Fruit fly (Drosophila melanogaster): Measurements from ENCODE around the gene rdx.

rdx gene

DNA sequence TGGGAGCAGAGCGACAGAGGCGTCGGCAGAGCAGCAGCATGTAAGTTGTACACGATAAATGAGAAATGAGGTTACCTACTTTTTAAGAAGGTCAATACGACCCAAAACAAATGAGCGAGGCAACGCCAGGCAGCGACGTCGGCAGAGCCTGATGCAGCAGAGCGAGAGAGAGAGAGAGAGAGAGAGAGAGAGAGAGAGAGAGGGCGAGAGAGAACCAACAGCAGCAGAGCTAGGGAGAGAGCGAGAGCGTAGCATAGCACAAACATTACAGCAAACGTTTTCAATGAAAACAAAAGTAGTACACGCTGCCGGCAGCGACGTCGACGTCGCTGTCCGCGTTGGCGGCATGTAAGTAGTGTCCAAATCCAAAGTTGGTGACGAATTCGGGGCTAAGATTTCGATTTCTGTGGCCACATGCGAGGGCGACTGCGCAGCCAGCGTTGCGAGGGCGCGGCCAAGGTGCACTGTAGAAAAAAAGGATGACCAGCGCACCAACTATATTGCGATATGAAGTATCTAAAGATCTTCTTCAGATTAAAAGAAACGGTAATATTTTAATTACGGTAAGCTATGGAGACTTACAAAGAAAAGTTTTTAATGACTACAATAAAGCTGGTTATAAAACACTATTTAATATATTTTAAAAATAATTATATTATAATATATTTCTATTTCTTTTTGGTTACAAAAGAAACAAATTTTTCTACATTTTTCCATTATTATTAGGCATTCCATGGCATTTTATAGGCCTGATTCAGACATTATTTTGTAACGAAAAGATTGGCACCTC, 14.0 kb downstream of the rdx start (continued):
- TF ChIP-seq Doc3 (GFP tag; IDR thresholded peaks at IDR 0.05; ENCODE audit: partially characterized antibody): peak; percentile 41; the same call in 1 of the 3 replicates
- peak; percentile 65 for TF ChIP-seq kay (GFP tag; optimal IDR thresholded peaks at IDR 0.05)
- TF ChIP-seq sisA (GFP tag; IDR thresholded peaks at IDR 0.05): peak; percentile 87; the same call in 1 of the 2 replicates
- peak; percentile 88 for TF ChIP-seq bcd (GFP tag; optimal IDR thresholded peaks at IDR 0.05)
- peak; percentile 77 for TF ChIP-seq CG4328 (GFP tag; optimal IDR thresholded peaks at IDR 0.05)
- no peak for TF ChIP-seq CG6791 (GFP tag; IDR thresholded peaks at IDR 0.05; ENCODE audit: partially characterized antibody)
- peak; percentile 93; the same call in 2 of the 3 replicates for TF ChIP-seq dysf (GFP tag; IDR thresholded peaks at IDR 0.05)
- TF ChIP-seq crc (GFP tag; optimal IDR thresholded peaks at IDR 0.05): no peak
- peak; percentile 18 for TF ChIP-seq NC2β (GFP tag; optimal IDR thresholded peaks at IDR 0.05)
- TF ChIP-seq CG9215 (GFP tag; IDR thresholded peaks at IDR 0.05): no peak
- peak; percentile 82 for TF ChIP-seq CG1233 (GFP tag; optimal IDR thresholded peaks at IDR 0.05)
- TF ChIP-seq CG16779 (GFP tag; IDR thresholded peaks at IDR 0.05): no peak
- TF ChIP-seq btn (GFP tag; optimal IDR thresholded peaks at IDR 0.05): peak; percentile 15
- TF ChIP-seq CG17912 (GFP tag; optimal IDR thresholded peaks at IDR 0.05): no peak
- peak; percentile 78 for TF ChIP-seq wor (GFP tag; IDR thresholded peaks at IDR 0.05)
- peak; percentile 38 for TF ChIP-seq CG15696 (tag; optimal IDR thresholded peaks at IDR 0.05)
- peak; percentile 68 for TF ChIP-seq CG14014 (GFP tag; IDR thresholded peaks at IDR 0.05)
- no peak for TF ChIP-seq cad (GFP tag; optimal IDR thresholded peaks at IDR 0.05)
- TF ChIP-seq disco-r (GFP tag; optimal IDR thresholded peaks at IDR 0.05): peak; percentile 8
- TF ChIP-seq CG4707 (GFP tag; optimal IDR thresholded peaks at IDR 0.05): no peak
- peak; percentile 29 for TF ChIP-seq Hand (GFP tag; optimal IDR thresholded peaks at IDR 0.05)
- peak; percentile 4 for TF ChIP-seq CG8944 (GFP tag; optimal IDR thresholded peaks at IDR 0.05)
- peak; percentile 75 for TF ChIP-seq sens (GFP tag)
- TF ChIP-seq exex (tag; optimal IDR thresholded peaks at IDR 0.05): peak; percentile 36
- peak; percentile 81 for TF ChIP-seq CG10654 (GFP tag; optimal IDR thresholded peaks at IDR 0.05)
- TF ChIP-seq CG30020 (tag; optimal IDR thresholded peaks at IDR 0.05): peak; percentile 36
- peak in 1 of 3 experiments; percentile 72 for TF ChIP-seq Stat92E (GFP tag; optimal IDR thresholded peaks at IDR 0.05)
- TF ChIP-seq Dip2 (GFP tag; IDR thresholded peaks at IDR 0.05): no peak
- TF ChIP-seq bigmax (GFP tag; optimal IDR thresholded peaks at IDR 0.05): no peak
- peak; percentile 75 for TF ChIP-seq CG5245 (GFP tag; optimal IDR thresholded peaks at IDR 0.05)
- TF ChIP-seq CG3163 (GFP tag; optimal IDR thresholded peaks at IDR 0.05): peak; percentile 54
- peak; percentile 38 for TF ChIP-seq shn (GFP tag; optimal IDR thresholded peaks at IDR 0.05)
- TF ChIP-seq CG31388 (GFP tag; optimal IDR thresholded peaks at IDR 0.05): peak; percentile 32
- peak; percentile 16 for TF ChIP-seq CHES-1-like (GFP tag; optimal IDR thresholded peaks at IDR 0.05)
- TF ChIP-seq seq (GFP tag; IDR thresholded peaks at IDR 0.05): peak; percentile 86
- no peak for TF ChIP-seq Hr39 (optimal IDR thresholded peaks at IDR 0.05)
- peak; percentile 68 for TF ChIP-seq zf30C (GFP tag; optimal IDR thresholded peaks at IDR 0.05)
- peak; percentile 81 for TF ChIP-seq D19A (tag; optimal IDR thresholded peaks at IDR 0.05)
- peak; percentile 78 for TF ChIP-seq CG5180 (GFP tag; optimal IDR thresholded peaks at IDR 0.05)
- TF ChIP-seq lbe (GFP tag; optimal IDR thresholded peaks at IDR 0.05): no peak
- TF ChIP-seq CG18262 (tag; optimal IDR thresholded peaks at IDR 0.05): peak; percentile 89
- TF ChIP-seq pum (GFP tag; optimal IDR thresholded peaks at IDR 0.05): peak; percentile 11
- TF ChIP-seq CG10366 (GFP tag; IDR thresholded peaks at IDR 0.05): peak; percentile 85
- TF ChIP-seq ATbp (GFP tag; optimal IDR thresholded peaks at IDR 0.05): peak; percentile 81
- TF ChIP-seq GATAe (GFP tag; conservative IDR thresholded peaks at IDR 0.05): 0 out of 2 replicates have a peak, but pooled peaks have one; percentile 10
- peak; percentile 41; the same call in 1 of the 2 replicates for TF ChIP-seq gsb (GFP tag; IDR thresholded peaks at IDR 0.05)
- peak; percentile 94 for TF ChIP-seq CG12659 (GFP tag; optimal IDR thresholded peaks at IDR 0.05)
- peak; percentile 43 for TF ChIP-seq wek (GFP tag; optimal IDR thresholded peaks at IDR 0.05)
- peak; percentile 53 for TF ChIP-seq CTCF (GFP tag; optimal IDR thresholded peaks at IDR 0.05)
- TF ChIP-seq CG12071 (GFP tag; optimal IDR thresholded peaks at IDR 0.05): peak; percentile 46

All from whole organism, embryonic.